Worm (Caenorhabditis elegans) whole organism, midembryonic: ENCODE results near the gene Y53F4B.11.

Experiments
- cog-1 ChIP-seq: sonication (generic microtip); optimal IDR thresholded peaks from 2 replicates; lab custom pipeline; 2016; ENCODE audit warnings: missing genetic modification characterization, missing compliant biosample characterization
- med-1 ChIP-seq: sonication (generic microtip); optimal IDR thresholded peaks from 2 replicates; lab custom pipeline; 2017; ENCODE audit warnings: missing genetic modification characterization, mild to moderate bottlenecking, missing compliant biosample characterization, antibody characterized with exemption, missing genetic modification reagents; ENCODE audit not compliant: insufficient read depth

- TF ChIP-seq cog-1 (tag; lab: Kevin White, UChicago) (no peak), med-1 (no peak)
Measured at ce11 chrII:15026389-15026788, 15.8 kb downstream of the Y53F4B.11 start.
